Worm (Caenorhabditis elegans) whole organism, L1 larva: ENCODE results near the gene Y62E10A.13.

ENCODE experiments used
- C16A3.4 ChIP-seq: fragments of 150-350 bp; optimal IDR thresholded peaks from 2 replicates; lab custom pipeline; 2014; ENCODE audit warnings: missing biosample characterization, missing genetic modification characterization
- C34B4.2 ChIP-seq: sonication (generic microtip); optimal IDR thresholded peaks from 2 replicates; lab custom pipeline; 2017; ENCODE audit warnings: mild to moderate bottlenecking, missing genetic modification characterization, missing compliant biosample characterization
- Y116A8C.19 ChIP-seq: sonication (generic microtip); optimal IDR thresholded peaks from 2 replicates; lab custom pipeline; 2016; ENCODE audit warnings: missing compliant biosample characterization, missing genetic modification characterization, borderline replicate concordance
- aha-1 ChIP-seq: fragments of 150-350 bp; optimal IDR thresholded peaks from 2 replicates; lab custom pipeline; 2014; ENCODE audit warnings: missing biosample characterization, missing genetic modification characterization
- aly-2 ChIP-seq: fragments of 150-350 bp; optimal IDR thresholded peaks from 2 replicates; lab custom pipeline; 2014; ENCODE audit warnings: missing biosample characterization, missing genetic modification characterization
- blmp-1 ChIP-seq: fragments of 150-350 bp; optimal IDR thresholded peaks from 2 replicates; lab custom pipeline; 2014; ENCODE audit warnings: missing biosample characterization, missing genetic modification characterization
- ceh-8 ChIP-seq: fragments of 200-800 bp; sonication (Bioruptor generic); optimal IDR thresholded peaks from 2 replicates; lab custom pipeline; 2018; ENCODE audit warnings: mild to moderate bottlenecking, missing genetic modification characterization, moderate library complexity, missing compliant biosample characterization
- ceh-82 ChIP-seq, 3 experiments: fragments of 150-350 bp in 1 of 3; sonication (generic microtip) in 2 of 3; optimal IDR thresholded peaks; 2 replicates each; lab custom pipeline; 2014 to 2017; ENCODE audit warnings: missing biosample characterization in 3 of 3, missing genetic modification characterization in 3 of 3
- ces-1 ChIP-seq: fragments of 150-350 bp; optimal IDR thresholded peaks from 2 replicates; lab custom pipeline; 2014; ENCODE audit warnings: missing biosample characterization, missing genetic modification reagents, missing genetic modification characterization
- dpl-1 ChIP-seq, 3 experiments: fragments of 150-350 bp in 2 of 3; sonication (generic microtip) in 1 of 3; optimal IDR thresholded peaks; 2 replicates each; lab custom pipeline; 2014 to 2017; ENCODE audit warnings: missing biosample characterization in 3 of 3, missing genetic modification characterization in 3 of 3, missing genetic modification reagents in 3 of 3
- dsc-1 ChIP-seq: sonication (generic microtip); optimal IDR thresholded peaks from 2 replicates; lab custom pipeline; 2016; ENCODE audit warnings: mild to moderate bottlenecking, missing genetic modification characterization, missing compliant biosample characterization
- efl-1 ChIP-seq, 4 experiments: fragments of 150-350 bp; optimal IDR thresholded peaks in 3 of 4; peaks in 1 of 4; 1 replicate in 1 of 4; 2 replicates in 3 of 4; lab custom pipeline; 2014; ENCODE audit warnings: missing biosample characterization in 2 of 4, missing genetic modification characterization in 2 of 4, missing genetic modification reagents in 2 of 4
- egl-13 ChIP-seq: sonication (generic microtip); optimal IDR thresholded peaks from 2 replicates; lab custom pipeline; 2016; ENCODE audit warnings: missing genotype, missing genetic modification reagents, missing genetic modification characterization, missing compliant biosample characterization
- elt-2 ChIP-seq: sonication (generic microtip); optimal IDR thresholded peaks from 2 replicates; lab custom pipeline; 2016; ENCODE audit warnings: missing genetic modification characterization, mild to moderate bottlenecking, inconsistent platforms, missing compliant biosample characterization, missing genetic modification reagents
- fkh-4 ChIP-seq: sonication (generic microtip); optimal IDR thresholded peaks from 2 replicates; lab custom pipeline; 2016; ENCODE audit warnings: missing compliant biosample characterization, missing genetic modification characterization, borderline replicate concordance
- fkh-8 ChIP-seq: sonication (generic microtip); optimal IDR thresholded peaks from 2 replicates; lab custom pipeline; 2016; ENCODE audit warnings: mild to moderate bottlenecking, missing genetic modification characterization, missing compliant biosample characterization
- grh-1 ChIP-seq: fragments of 200-800 bp; sonication (Bioruptor generic); IDR thresholded peaks from 2 replicates; pipeline ENCODE4 v1.3.6; 2022; ENCODE audit warnings: missing genetic modification reagents, missing genetic modification characterization, missing compliant biosample characterization
- hlh-17 ChIP-seq: fragments of 200-800 bp; sonication (Bioruptor generic); optimal IDR thresholded peaks from 2 replicates; lab custom pipeline; 2018; ENCODE audit warnings: missing genetic modification characterization, mild to moderate bottlenecking, missing compliant biosample characterization, moderate library complexity, borderline replicate concordance
- hlh-4 ChIP-seq: sonication (generic microtip); optimal IDR thresholded peaks from 2 replicates; lab custom pipeline; 2016; ENCODE audit warnings: mild to moderate bottlenecking, missing genetic modification characterization, missing compliant biosample characterization
- irx-1 ChIP-seq: sonication (generic microtip); optimal IDR thresholded peaks from 2 replicates; lab custom pipeline; 2016; ENCODE audit warnings: missing genetic modification characterization, missing compliant biosample characterization
- lin-15B ChIP-seq: fragments of 150-350 bp; sonication (generic microtip); optimal IDR thresholded peaks from 3 replicates; lab custom pipeline; 2014; ENCODE audit warnings: missing biosample characterization, missing genetic modification characterization
- lin-35 ChIP-seq, 2 experiments: fragments of 150-350 bp; optimal IDR thresholded peaks; 2 replicates each; lab custom pipeline; 2014; ENCODE audit warnings: missing biosample characterization in 2 of 2, missing genetic modification characterization in 2 of 2, missing genetic modification reagents in 2 of 2
- lsy-2 ChIP-seq, 2 experiments: fragments of 150-350 bp; optimal IDR thresholded peaks; 2 replicates each; lab custom pipeline; 2014; ENCODE audit warnings: missing biosample characterization in 2 of 2, missing genetic modification characterization in 2 of 2
- mab-9 ChIP-seq: fragments of 200-800 bp; sonication (Bioruptor generic); IDR thresholded peaks from 2 replicates; pipeline ENCODE4 v1.3.6; 2022; ENCODE audit warnings: missing genetic modification reagents, missing genetic modification characterization, missing compliant biosample characterization
- mdl-1 ChIP-seq, 2 experiments: fragments of 150-350 bp; optimal IDR thresholded peaks; 2 replicates each; lab custom pipeline; 2014 to 2017; ENCODE audit warnings: missing biosample characterization in 2 of 2, missing genetic modification characterization in 2 of 2, inconsistent platforms in 1 of 2
- mep-1 ChIP-seq: fragments of 150-350 bp; optimal IDR thresholded peaks from 2 replicates; lab custom pipeline; 2014; ENCODE audit warnings: missing biosample characterization, missing genetic modification characterization
- nhr-11 ChIP-seq: fragments of 150-350 bp; optimal IDR thresholded peaks from 2 replicates; lab custom pipeline; 2014; ENCODE audit warnings: missing biosample characterization, missing genetic modification characterization
- nhr-12 ChIP-seq: sonication (generic microtip); optimal IDR thresholded peaks from 2 replicates; lab custom pipeline; 2017; ENCODE audit warnings: missing biosample characterization, missing genetic modification characterization
- nhr-20 ChIP-seq: sonication (generic microtip); optimal IDR thresholded peaks from 2 replicates; lab custom pipeline; 2016; ENCODE audit warnings: mild to moderate bottlenecking, missing genetic modification characterization, missing compliant biosample characterization
- nhr-47 ChIP-seq: sonication (generic microtip); optimal IDR thresholded peaks from 2 replicates; lab custom pipeline; 2016; ENCODE audit warnings: mild to moderate bottlenecking, missing genetic modification characterization, moderate library complexity, missing compliant biosample characterization
- nhr-76 ChIP-seq: sonication (generic microtip); optimal IDR thresholded peaks from 2 replicates; lab custom pipeline; 2017; ENCODE audit warnings: missing biosample characterization, missing genetic modification characterization
- nhr-90 ChIP-seq: sonication (generic microtip); optimal IDR thresholded peaks from 2 replicates; lab custom pipeline; 2016; ENCODE audit warnings: mild to moderate bottlenecking, missing genetic modification characterization, missing compliant biosample characterization; ENCODE audit not compliant: poor library complexity
- pqm-1 ChIP-seq: sonication (generic microtip); optimal IDR thresholded peaks from 3 replicates; lab custom pipeline; 2017; ENCODE audit warnings: missing biosample characterization, missing genetic modification characterization
- skn-1 ChIP-seq: fragments of 150-350 bp; optimal IDR thresholded peaks from 2 replicates; lab custom pipeline; 2014; ENCODE audit warnings: missing biosample characterization, missing genetic modification characterization
- snu-23 ChIP-seq: sonication (generic microtip); optimal IDR thresholded peaks from 2 replicates; lab custom pipeline; 2016; ENCODE audit warnings: missing genetic modification characterization, missing compliant biosample characterization
- swsn-7 ChIP-seq: sonication (generic microtip); optimal IDR thresholded peaks from 2 replicates; lab custom pipeline; 2016; ENCODE audit warnings: missing genetic modification characterization, missing compliant biosample characterization
- tbx-2 ChIP-seq: sonication (generic microtip); optimal IDR thresholded peaks from 2 replicates; lab custom pipeline; 2016; ENCODE audit warnings: missing genetic modification characterization, missing compliant biosample characterization
- tlp-1 ChIP-seq: fragments of 150-350 bp; optimal IDR thresholded peaks from 2 replicates; lab custom pipeline; 2014; ENCODE audit warnings: missing biosample characterization, missing genetic modification characterization
- unc-130 ChIP-seq: fragments of 150-350 bp; optimal IDR thresholded peaks from 2 replicates; lab custom pipeline; 2017; ENCODE audit warnings: missing biosample characterization, missing genetic modification characterization, inconsistent platforms
- vab-15 ChIP-seq: sonication (generic microtip); optimal IDR thresholded peaks from 2 replicates; lab custom pipeline; 2017; ENCODE audit warnings: missing genotype, mild to moderate bottlenecking, missing genetic modification characterization, missing compliant biosample characterization
- zag-1 ChIP-seq: fragments of 150-350 bp; optimal IDR thresholded peaks from 2 replicates; lab custom pipeline; 2014; ENCODE audit warnings: missing biosample characterization, missing genetic modification characterization

Gene Y62E10A.13

ce11 chrIV:13370235-13370739 is 28.6 kb downstream of the Y62E10A.13 start, which contains the start of the genes rla-2, popl-7 and Y62E10A.24:
Gene rla-2, minus strand, starts transcription at chrIV:13370285.
Gene popl-7, plus strand, starts transcription at chrIV:13370689.
Gene Y62E10A.24, plus strand, starts transcription at chrIV:13370710.
- peak; percentile 29 for TF ChIP-seq skn-1 (tag; lab: Kevin White, UChicago)
- peak in 2 of 3 experiments; percentile 10 to 33 for TF ChIP-seq ceh-82 (tag; optimal IDR thresholded peaks at IDR 0.05; lab: Kevin White, UChicago)
- TF ChIP-seq efl-1 (optimal IDR thresholded peaks at IDR 0.05; lab: Kevin White, UChicago): peak; percentile 32 to 50
- TF ChIP-seq efl-1 (GFP tag; optimal IDR thresholded peaks at IDR 0.05 in 1 of 2; lab: Kevin White, UChicago): peak; percentile 41 to 95
- TF ChIP-seq tlp-1 (tag; lab: Kevin White, UChicago): no peak
- TF ChIP-seq nhr-12 (tag; lab: Kevin White, UChicago): no peak
- no peak for TF ChIP-seq zag-1 (tag; lab: Kevin White, UChicago)
- TF ChIP-seq mep-1 (tag; lab: Kevin White, UChicago): no peak
- peak; percentile 6 to 39 (median 26) for TF ChIP-seq dpl-1 (GFP tag; optimal IDR thresholded peaks at IDR 0.05; lab: Kevin White, UChicago)
- no peak for TF ChIP-seq hlh-4
- TF ChIP-seq irx-1 (tag; lab: Kevin White, UChicago): no peak
- TF ChIP-seq fkh-4 (tag; lab: Kevin White, UChicago): no peak
- peak; percentile 28 for TF ChIP-seq blmp-1
- peak; percentile 8 for TF ChIP-seq nhr-47 (tag; lab: Kevin White, UChicago)
- TF ChIP-seq mab-9 (GFP tag; lab: Robert Waterston, UW): no peak
- TF ChIP-seq tbx-2 (tag; lab: Kevin White, UChicago): no peak
- peak; percentile 52 to 91 for TF ChIP-seq lsy-2 (tag; optimal IDR thresholded peaks at IDR 0.05; lab: Kevin White, UChicago)
- no peak for TF ChIP-seq aha-1 (tag; lab: Kevin White, UChicago)
- peak; percentile 6 for TF ChIP-seq C16A3.4 (tag; lab: Kevin White, UChicago)
- TF ChIP-seq snu-23 (GFP tag; lab: Kevin White, UChicago): peak; percentile 35
- TF ChIP-seq egl-13 (tag; lab: Kevin White, UChicago): no peak
- no peak for TF ChIP-seq dsc-1 (tag; lab: Kevin White, UChicago)
- no peak for TF ChIP-seq mdl-1 (tag; optimal IDR thresholded peaks at IDR 0.05; lab: Kevin White, UChicago)
- TF ChIP-seq elt-2 (tag; lab: Kevin White, UChicago): no peak
- TF ChIP-seq ces-1 (GFP tag; lab: Kevin White, UChicago): no peak
- TF ChIP-seq unc-130 (tag; lab: Kevin White, UChicago): peak; percentile 14
- TF ChIP-seq ceh-8 (GFP tag; lab: Kevin White, UChicago): no peak
- no peak for TF ChIP-seq nhr-76 (tag; lab: Kevin White, UChicago)
- peak; percentile 40 to 71 for TF ChIP-seq lin-35 (GFP tag; optimal IDR thresholded peaks at IDR 0.05; lab: Kevin White, UChicago)
- TF ChIP-seq lin-15B (tag; lab: Kevin White, UChicago): no peak
- TF ChIP-seq Y116A8C.19 (tag; lab: Kevin White, UChicago): no peak
- TF ChIP-seq C34B4.2 (tag; lab: Kevin White, UChicago): no peak
- TF ChIP-seq nhr-20 (tag; lab: Kevin White, UChicago): no peak
- TF ChIP-seq vab-15 (tag; lab: Kevin White, UChicago): no peak
- TF ChIP-seq hlh-17: no peak
- TF ChIP-seq fkh-8 (tag; lab: Kevin White, UChicago): no peak
- TF ChIP-seq, all 84 proteins: peak for 11

- TF ChIP-seq grh-1 (GFP tag; lab: Robert Waterston, UW): no peak
- TF ChIP-seq lin-35 (GFP tag; optimal IDR thresholded peaks at IDR 0.05; lab: Kevin White, UChicago): no peak
- no peak for TF ChIP-seq nhr-90 (tag; lab: Kevin White, UChicago)
- TF ChIP-seq C16A3.4 (tag; lab: Kevin White, UChicago): no peak
- no peak for TF ChIP-seq efl-1 (optimal IDR thresholded peaks at IDR 0.05; lab: Kevin White, UChicago)
- TF ChIP-seq efl-1 (GFP tag; optimal IDR thresholded peaks at IDR 0.05 in 1 of 2; lab: Kevin White, UChicago): peak in 1 of 2 experiments; percentile 87
- no peak for TF ChIP-seq zag-1 (tag; lab: Kevin White, UChicago)
- TF ChIP-seq blmp-1: no peak
- no peak for TF ChIP-seq ces-1 (GFP tag; lab: Kevin White, UChicago)
- no peak for TF ChIP-seq nhr-11 (tag; lab: Kevin White, UChicago)
- TF ChIP-seq swsn-7: no peak
- no peak for TF ChIP-seq aly-2 (tag; lab: Kevin White, UChicago)
- TF ChIP-seq lsy-2 (tag; optimal IDR thresholded peaks at IDR 0.05; lab: Kevin White, UChicago): peak in 1 of 2 experiments; percentile 19
- TF ChIP-seq irx-1 (tag; lab: Kevin White, UChicago): no peak
- TF ChIP-seq unc-130 (tag; lab: Kevin White, UChicago): no peak
- no peak for TF ChIP-seq pqm-1 (tag; lab: Kevin White, UChicago)
Observed at ce11 chrIV:13369120-13369842, 29.6 kb downstream of the Y62E10A.13 start, which contains the start of gene agt-1. Gene agt-1, minus strand, starts transcription at chrIV:13369412.
